Worm (Caenorhabditis elegans): Measurements from ENCODE around the gene cap-1.

The cap-1 gene

DNA sequence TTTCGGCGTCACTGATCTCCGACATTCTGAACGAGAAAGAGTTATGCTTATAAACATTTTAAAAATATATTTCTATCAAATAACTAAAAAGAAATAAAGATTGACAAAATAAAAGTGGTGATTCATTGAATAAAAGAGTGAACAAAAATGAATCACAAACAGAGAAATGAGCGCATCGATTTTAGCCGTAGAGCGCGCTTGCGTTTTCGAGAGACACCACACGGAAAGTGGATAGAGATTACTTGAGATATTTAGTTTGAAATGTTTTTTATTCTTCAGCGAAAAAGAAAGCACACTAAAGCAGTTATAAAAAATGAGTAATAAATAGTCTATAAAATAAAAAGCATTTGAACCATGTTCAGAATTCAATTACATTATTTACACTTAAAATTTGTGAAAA is at the start of gene cap-1:
Gene cap-1 (minus strand): TSS at position 26 of the 400 bp plus-strand sequence.
- peak; percentile 32 for TF ChIP-seq isw-1 (GFP tag; IDR thresholded peaks at IDR 0.05)
- no peak for TF ChIP-seq grh-1 (GFP tag; IDR thresholded peaks at IDR 0.05)
- no peak for TF ChIP-seq hlh-17 (GFP tag; optimal IDR thresholded peaks at IDR 0.05; ENCODE audit: borderline replicate concordance)
- TF ChIP-seq dpl-1 (GFP tag; optimal IDR thresholded peaks at IDR 0.05): peak; percentile 51 to 69 (median 57)
- TF ChIP-seq lsy-2 (tag; optimal IDR thresholded peaks at IDR 0.05): peak; percentile 57 to 87
- peak in 2 of 6 experiments; percentile 5 to 82 for TF ChIP-seq elt-3 (tag; optimal IDR thresholded peaks at IDR 0.05)
- no peak; the same call in 1 of the 2 replicates for TF ChIP-seq ceh-88 (GFP tag; IDR thresholded peaks at IDR 0.05)
- peak; percentile 80 for TF ChIP-seq snu-23 (GFP tag; optimal IDR thresholded peaks at IDR 0.05)
- peak; percentile 54 to 78 for TF ChIP-seq lin-35 (GFP tag; optimal IDR thresholded peaks at IDR 0.05)
- peak; percentile 2 for TF ChIP-seq mef-2 (tag; optimal IDR thresholded peaks at IDR 0.05)
- peak; percentile 77 for TF ChIP-seq rnt-1 (tag; optimal IDR thresholded peaks at IDR 0.05)
- TF ChIP-seq hpl-2 (GFP tag; optimal IDR thresholded peaks at IDR 0.05): no peak
- TF ChIP-seq snpc-4 (tag; optimal IDR thresholded peaks at IDR 0.05): peak; percentile 46
- peak; percentile 85 for TF ChIP-seq unc-130 (tag; optimal IDR thresholded peaks at IDR 0.05)
- no peak for TF ChIP-seq ces-1 (GFP tag; optimal IDR thresholded peaks at IDR 0.05)
- no peak for TF ChIP-seq aha-1 (tag; optimal IDR thresholded peaks at IDR 0.05)
- TF ChIP-seq sptf-1 (tag; optimal IDR thresholded peaks at IDR 0.05): no peak
- peak; percentile 20 for TF ChIP-seq jun-1 (tag; optimal IDR thresholded peaks at IDR 0.05)
- no peak for TF ChIP-seq tlp-1 (tag; optimal IDR thresholded peaks at IDR 0.05)
- TF ChIP-seq C04F5.9 (tag; optimal IDR thresholded peaks at IDR 0.05): no peak
- peak; percentile 67 to 73 for TF ChIP-seq efl-1 (optimal IDR thresholded peaks at IDR 0.05)
- TF ChIP-seq efl-1 (GFP tag; optimal IDR thresholded peaks at IDR 0.05 in 1 of 2): peak; percentile 63 to 89
- TF ChIP-seq ceh-63 (GFP tag; optimal IDR thresholded peaks at IDR 0.05): no peak
- TF ChIP-seq nhr-77 (tag; optimal IDR thresholded peaks at IDR 0.05): peak; percentile 49
- TF ChIP-seq alr-1 (tag; optimal IDR thresholded peaks at IDR 0.05; ENCODE audit: borderline replicate concordance): no peak
- no peak for TF ChIP-seq lin-39 (tag; optimal IDR thresholded peaks at IDR 0.05)
- no peak for TF ChIP-seq ama-1 (optimal IDR thresholded peaks at IDR 0.05)
- no peak for TF ChIP-seq ztf-11 (tag; optimal IDR thresholded peaks at IDR 0.05)
- no peak for TF ChIP-seq egl-27 (tag; optimal IDR thresholded peaks at IDR 0.05)
- no peak for TF ChIP-seq sox-4 (tag; optimal IDR thresholded peaks at IDR 0.05)
- TF ChIP-seq nhr-71 (tag; optimal IDR thresholded peaks at IDR 0.05): peak; percentile 78
- TF ChIP-seq lir-3 (tag; optimal IDR thresholded peaks at IDR 0.05; ENCODE audit: poor library complexity): peak; percentile 69
- no peak for TF ChIP-seq unc-98 (GFP tag; IDR thresholded peaks at IDR 0.05)
- TF ChIP-seq zag-1 (tag; optimal IDR thresholded peaks at IDR 0.05): no peak
- TF ChIP-seq lin-14 (GFP tag; optimal IDR thresholded peaks at IDR 0.05): peak; percentile 87
- TF ChIP-seq nhr-19 (GFP tag; conservative IDR thresholded peaks at IDR 0.05): 0 out of 2 replicates have a peak, but pooled peaks have one; percentile 13
- no peak for TF ChIP-seq nhr-11 (tag; optimal IDR thresholded peaks at IDR 0.05)
- no peak for TF ChIP-seq ceh-8 (GFP tag; optimal IDR thresholded peaks at IDR 0.05)
- peak; percentile 68 for TF ChIP-seq fkh-8 (tag; optimal IDR thresholded peaks at IDR 0.05)
- no peak for TF ChIP-seq sup-37 (GFP tag; optimal IDR thresholded peaks at IDR 0.05)
- TF ChIP-seq elt-2 (tag; optimal IDR thresholded peaks at IDR 0.05): peak; percentile 13
- TF ChIP-seq dsc-1 (tag; optimal IDR thresholded peaks at IDR 0.05): peak; percentile 39
- TF ChIP-seq unc-30 (tag; optimal IDR thresholded peaks at IDR 0.05): no peak
- peak; percentile 53 for TF ChIP-seq tbx-2 (tag; optimal IDR thresholded peaks at IDR 0.05)
- TF ChIP-seq Y116A8C.19 (tag; optimal IDR thresholded peaks at IDR 0.05; ENCODE audit: borderline replicate concordance): no peak
- peak; percentile 31 for TF ChIP-seq nhr-90 (tag; optimal IDR thresholded peaks at IDR 0.05; ENCODE audit: poor library complexity)
- no peak for TF ChIP-seq efl-3 (GFP tag; optimal IDR thresholded peaks at IDR 0.05)
- peak; percentile 11 for TF ChIP-seq irx-1 (tag; optimal IDR thresholded peaks at IDR 0.05)
- TF ChIP-seq nhr-12 (tag; optimal IDR thresholded peaks at IDR 0.05): no peak
- TF ChIP-seq zip-4 (GFP tag; optimal IDR thresholded peaks at IDR 0.05): no peak
- TF ChIP-seq nhr-76 (tag; optimal IDR thresholded peaks at IDR 0.05): no peak
- TF ChIP-seq blmp-1 (tag; optimal IDR thresholded peaks at IDR 0.05): peak; percentile 83
- TF ChIP-seq mab-9 (GFP tag; IDR thresholded peaks at IDR 0.05): no peak

Measured in whole organism, L1 larva.